Worm (Caenorhabditis elegans) whole organism, late embryonic: ENCODE results near the gene plpp-1.3.

Experiments used
- C38D4.7 ChIP-seq: fragments of 200-800 bp; sonication (Bioruptor generic); optimal IDR thresholded peaks from 2 replicates; lab custom pipeline; 2018; ENCODE audit warnings: mild to moderate bottlenecking, missing genetic modification characterization, moderate library complexity, missing compliant biosample characterization
- K02D7.2 ChIP-seq: sonication (generic microtip); optimal IDR thresholded peaks from 2 replicates; lab custom pipeline; 2017; ENCODE audit warnings: mild to moderate bottlenecking, missing genetic modification characterization, missing compliant biosample characterization
- K09A11.1 ChIP-seq: sonication (generic microtip); optimal IDR thresholded peaks from 2 replicates; lab custom pipeline; 2017; ENCODE audit warnings: antibody characterized with exemption, mild to moderate bottlenecking, missing genetic modification characterization, missing compliant biosample characterization; ENCODE audit not compliant: insufficient read depth
- Y22D7AL.16 ChIP-seq: sonication (generic microtip); optimal IDR thresholded peaks from 2 replicates; lab custom pipeline; 2016; ENCODE audit warnings: missing genetic modification characterization, missing compliant biosample characterization
- ahr-1 ChIP-seq: sonication (generic microtip); optimal IDR thresholded peaks from 2 replicates; lab custom pipeline; 2016; ENCODE audit warnings: missing genetic modification characterization, missing compliant biosample characterization
- ceh-14 ChIP-seq: sonication (generic microtip); optimal IDR thresholded peaks from 2 replicates; lab custom pipeline; 2016; ENCODE audit warnings: missing genotype, missing genetic modification characterization, missing compliant biosample characterization
- ceh-19 ChIP-seq: fragments of 200-800 bp; sonication (Bioruptor generic); optimal IDR thresholded peaks from 2 replicates; lab custom pipeline; 2018; ENCODE audit warnings: mild to moderate bottlenecking, missing genetic modification characterization, missing compliant biosample characterization
- ceh-2 ChIP-seq: sonication (generic microtip); optimal IDR thresholded peaks from 2 replicates; lab custom pipeline; 2016; ENCODE audit warnings: missing genotype, missing genetic modification characterization, missing compliant biosample characterization
- ceh-34 ChIP-seq: sonication (generic microtip); optimal IDR thresholded peaks from 2 replicates; lab custom pipeline; 2016; ENCODE audit warnings: mild to moderate bottlenecking, missing genetic modification characterization, missing compliant biosample characterization
- ceh-45 ChIP-seq: fragments of 200-800 bp; sonication (Bioruptor generic); IDR thresholded peaks from 2 replicates; pipeline ENCODE4 v1.3.6; 2022; ENCODE audit warnings: missing genetic modification reagents, missing genetic modification characterization, missing compliant biosample characterization
- dve-1 ChIP-seq: sonication (generic microtip); optimal IDR thresholded peaks from 2 replicates; lab custom pipeline; 2017; ENCODE audit warnings: antibody characterized with exemption, mild to moderate bottlenecking, missing genetic modification characterization, missing compliant biosample characterization
- elt-2 ChIP-seq: sonication (generic microtip); optimal IDR thresholded peaks from 2 replicates; lab custom pipeline; 2016; ENCODE audit warnings: missing genetic modification reagents, missing genetic modification characterization, missing compliant biosample characterization
- elt-4 ChIP-seq: sonication (generic microtip); optimal IDR thresholded peaks from 2 replicates; lab custom pipeline; 2016; ENCODE audit warnings: missing genetic modification characterization, missing compliant biosample characterization
- eyg-1 ChIP-seq: sonication (generic microtip); optimal IDR thresholded peaks from 2 replicates; lab custom pipeline; 2016; ENCODE audit warnings: missing genotype, missing genetic modification characterization, missing compliant biosample characterization
- fax-1 ChIP-seq: sonication (generic microtip); optimal IDR thresholded peaks from 2 replicates; lab custom pipeline; 2016; ENCODE audit warnings: missing genotype, missing genetic modification characterization, missing compliant biosample characterization
- hlh-15 ChIP-seq: sonication (generic microtip); optimal IDR thresholded peaks from 2 replicates; lab custom pipeline; 2016; ENCODE audit warnings: missing genetic modification characterization, missing compliant biosample characterization
- hlh-8 ChIP-seq: sonication (generic microtip); optimal IDR thresholded peaks from 2 replicates; lab custom pipeline; 2016; ENCODE audit warnings: missing genotype, missing genetic modification characterization, missing compliant biosample characterization
- mec-3 ChIP-seq: sonication (generic microtip); optimal IDR thresholded peaks from 2 replicates; lab custom pipeline; 2016; ENCODE audit warnings: borderline replicate concordance, missing genetic modification characterization, missing compliant biosample characterization
- nfya-1 ChIP-seq: sonication (generic microtip); optimal IDR thresholded peaks from 2 replicates; lab custom pipeline; 2017; ENCODE audit warnings: missing genetic modification characterization, mild to moderate bottlenecking, missing compliant biosample characterization, antibody characterized with exemption, moderate library complexity
- odd-2 ChIP-seq: sonication (generic microtip); optimal IDR thresholded peaks from 2 replicates; lab custom pipeline; 2017; ENCODE audit warnings: antibody characterized with exemption, mild to moderate bottlenecking, missing genetic modification characterization, missing compliant biosample characterization
- pag-3 ChIP-seq: sonication (generic microtip); optimal IDR thresholded peaks from 2 replicates; lab custom pipeline; 2016; ENCODE audit warnings: missing compliant biosample characterization, missing genetic modification characterization, borderline replicate concordance
- pat-9 ChIP-seq: fragments of 200-800 bp; sonication (Bioruptor generic); optimal IDR thresholded peaks from 2 replicates; lab custom pipeline; 2018; ENCODE audit warnings: mild to moderate bottlenecking, missing genetic modification characterization, moderate library complexity, missing compliant biosample characterization
- pha-2 ChIP-seq: sonication (generic microtip); optimal IDR thresholded peaks from 2 replicates; lab custom pipeline; 2017; ENCODE audit warnings: mild to moderate bottlenecking, missing genetic modification characterization, missing compliant biosample characterization
- sdc-2 ChIP-seq: sonication (generic microtip); optimal IDR thresholded peaks from 2 replicates; lab custom pipeline; 2016; ENCODE audit warnings: missing genotype, missing genetic modification characterization, missing compliant biosample characterization
- sox-2 ChIP-seq: fragments of 200-800 bp; sonication (Bioruptor generic); IDR thresholded peaks from 2 replicates; pipeline ENCODE4 v1.3.6; 2022; ENCODE audit warnings: missing genetic modification reagents, missing genetic modification characterization, missing compliant biosample characterization
- tbx-2 ChIP-seq: sonication (generic microtip); optimal IDR thresholded peaks from 2 replicates; lab custom pipeline; 2016; ENCODE audit warnings: missing genetic modification characterization, missing compliant biosample characterization
- zip-5 ChIP-seq: sonication (generic microtip); optimal IDR thresholded peaks from 2 replicates; lab custom pipeline; 2016; ENCODE audit warnings: missing genetic modification characterization, missing compliant biosample characterization
- ztf-16 ChIP-seq: sonication (generic microtip); optimal IDR thresholded peaks from 2 replicates; lab custom pipeline; 2017; ENCODE audit warnings: missing genetic modification characterization, missing compliant biosample characterization

plpp-1.3 gene

ce11 chrX:10734026-10734425 lies 38.9 kb downstream of the plpp-1.3 start, which contains the start of gene egl-36:
Gene egl-36 (plus strand): TSS chrX:10734326.
- no peak for TF ChIP-seq pag-3
- TF ChIP-seq sdc-2 (tag; lab: Kevin White, UChicago): no peak
- TF ChIP-seq ceh-2: no peak
- TF ChIP-seq odd-2 (tag; lab: Kevin White, UChicago): no peak
- TF ChIP-seq K02D7.2 (tag; lab: Kevin White, UChicago): no peak
- TF ChIP-seq dve-1 (tag; lab: Kevin White, UChicago): no peak
- no peak for TF ChIP-seq sox-2 (GFP tag; lab: Robert Waterston, UW)
- no peak for TF ChIP-seq ceh-19
- TF ChIP-seq tbx-2: no peak
- TF ChIP-seq fax-1 (tag; lab: Kevin White, UChicago): no peak
- TF ChIP-seq mec-3 (tag; lab: Kevin White, UChicago): no peak
- no peak for TF ChIP-seq ceh-14
- TF ChIP-seq ahr-1 (tag; lab: Kevin White, UChicago): no peak
- no peak for TF ChIP-seq hlh-15 (tag; lab: Kevin White, UChicago)
- TF ChIP-seq hlh-8: no peak
- TF ChIP-seq eyg-1 (tag; lab: Kevin White, UChicago): no peak
- TF ChIP-seq ceh-34 (tag; lab: Kevin White, UChicago): no peak
- TF ChIP-seq Y22D7AL.16 (tag; lab: Kevin White, UChicago): no peak
- no peak for TF ChIP-seq elt-2 (tag; lab: Kevin White, UChicago)
- no peak for TF ChIP-seq pat-9 (tag; lab: Kevin White, UChicago)

ce11 chrX:10746388-10746787 lies 51.3 kb downstream of the plpp-1.3 start, which contains the start of gene R07A4.2:
Gene R07A4.2 (minus strand): TSS chrX:10746488.
- TF ChIP-seq pha-2 (tag; lab: Kevin White, UChicago) (no peak), ztf-16 (no peak), zip-5 (tag; lab: Kevin White, UChicago) (no peak), nfya-1 (tag; lab: Kevin White, UChicago) (no peak), mec-3 (tag; lab: Kevin White, UChicago) (no peak), K09A11.1 (tag; lab: Kevin White, UChicago) (no peak), ceh-45 (GFP tag; lab: Robert Waterston, UW) (no peak), C38D4.7 (GFP tag; lab: Kevin White, UChicago) (no peak), pag-3 (no peak), elt-4 (tag; lab: Kevin White, UChicago) (no peak)
